Fruit fly (Drosophila melanogaster) whole organism, adult: Measurements from ENCODE around the gene CG13021.

ENCODE experiments used
- CG14711 ChIP-seq: fragments of 200-800 bp; sonication (Bioruptor generic); optimal IDR thresholded peaks from 2 replicates; lab custom pipeline; 2018; ENCODE audit warnings: missing biosample characterization, mild to moderate bottlenecking, missing genetic modification characterization, moderate library complexity
- CG1620 ChIP-seq: fragments of 200-800 bp; sonication (Bioruptor generic); optimal IDR thresholded peaks from 2 replicates; lab custom pipeline; 2016; ENCODE audit warnings: missing biosample characterization, missing genetic modification characterization
- CG5204 ChIP-seq: fragments of 200-800 bp; sonication (Bioruptor generic); optimal IDR thresholded peaks from 2 replicates; lab custom pipeline; 2016; ENCODE audit warnings: missing biosample characterization, missing genetic modification characterization
- CG7045 ChIP-seq: fragments of 200-800 bp; sonication (Bioruptor generic); optimal IDR thresholded peaks from 2 replicates; lab custom pipeline; 2017; ENCODE audit warnings: missing biosample characterization, mild to moderate bottlenecking, missing genetic modification characterization
- Clk ChIP-seq: fragments of 200-800 bp; sonication (Bioruptor generic); optimal IDR thresholded peaks from 2 replicates; lab custom pipeline; 2017; ENCODE audit warnings: missing biosample characterization, missing genetic modification characterization
- Crg-1 ChIP-seq: fragments of 200-800 bp; sonication (Bioruptor generic); optimal IDR thresholded peaks from 2 replicates; lab custom pipeline; 2016; ENCODE audit warnings: missing biosample characterization, missing genetic modification characterization
- Hr96 ChIP-seq: fragments of 200-800 bp; sonication (Bioruptor generic); optimal IDR thresholded peaks from 2 replicates; lab custom pipeline; 2016; ENCODE audit warnings: missing biosample characterization, missing genetic modification characterization
- bab1 ChIP-seq: fragments of 200-800 bp; sonication (Bioruptor generic); optimal IDR thresholded peaks from 3 replicates; lab custom pipeline; 2019; ENCODE audit warnings: missing biosample characterization, mild to moderate bottlenecking, missing genetic modification characterization, moderate library complexity
- cic ChIP-seq: fragments of 200-800 bp; sonication (Bioruptor generic); optimal IDR thresholded peaks from 2 replicates; lab custom pipeline; 2017; ENCODE audit warnings: missing biosample characterization, mild to moderate bottlenecking, missing genetic modification characterization, moderate library complexity
- cnc ChIP-seq, 2 experiments: fragments of >200 bp; optimal IDR thresholded peaks; 2 replicates each; lab custom pipeline; 2017
- kay ChIP-seq: fragments of 200-800 bp; sonication (Bioruptor generic); peaks from one replicate; lab custom pipeline; 2016; ENCODE audit warnings: missing biosample characterization, missing genetic modification characterization, borderline replicate concordance
- pad ChIP-seq: fragments of 200-800 bp; sonication (Bioruptor generic); optimal IDR thresholded peaks from 3 replicates; lab custom pipeline; 2017; ENCODE audit warnings: missing biosample characterization, missing genetic modification characterization, mild to moderate bottlenecking, moderate library complexity, missing genetic modification reagents

DNA sequence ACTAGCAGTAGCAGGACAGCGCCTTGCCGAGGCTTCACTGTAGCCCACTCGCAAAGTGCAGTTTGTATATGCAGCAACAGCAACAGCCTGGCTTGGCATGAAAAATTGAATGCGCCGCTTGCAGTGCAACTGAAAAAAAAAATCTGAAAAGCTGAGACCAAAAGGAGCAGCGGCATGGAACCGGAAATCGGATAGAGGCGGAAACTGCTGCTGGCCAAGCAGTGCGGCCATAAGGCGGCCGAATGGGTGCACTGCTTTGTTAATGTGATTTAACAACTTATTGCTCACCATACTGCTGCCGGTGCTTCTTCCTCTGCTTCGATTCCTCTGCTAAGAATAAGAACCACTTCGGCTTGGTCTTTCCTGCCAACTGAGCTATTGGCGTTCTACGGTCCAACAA is 9.9 kb upstream of the CG13021 start:
- no peak for TF ChIP-seq Crg-1 (GFP tag; lab: Kevin White, UChicago)
- no peak for TF ChIP-seq pad (GFP tag; lab: Kevin White, UChicago)
- TF ChIP-seq CG14711 (tag; lab: Kevin White, UChicago): no peak
- no peak for TF ChIP-seq kay (GFP tag; lab: Kevin White, UChicago)
- no peak for TF ChIP-seq Hr96 (GFP tag; lab: Kevin White, UChicago)
- TF ChIP-seq CG7045 (GFP tag; lab: Kevin White, UChicago): no peak
- TF ChIP-seq CG1620 (GFP tag; lab: Kevin White, UChicago): no peak
- TF ChIP-seq bab1 (GFP tag; lab: Kevin White, UChicago): no peak
- no peak for TF ChIP-seq cic (GFP tag; lab: Kevin White, UChicago)
- TF ChIP-seq cnc (optimal IDR thresholded peaks at IDR 0.05; lab: Kevin White, UChicago): no peak
- no peak for TF ChIP-seq CG5204 (GFP tag; lab: Kevin White, UChicago)
- no peak for TF ChIP-seq Clk (GFP tag; lab: Kevin White, UChicago)
